Worm (Caenorhabditis elegans): ENCODE results near the gene srh-75.

The srh-75 gene

ce11 chrV:11057043-11057442, at the start of gene srh-75:
srh-75 (minus strand) TSS chrV:11057143.
- no peak for TF ChIP-seq dao-5 (tag; optimal IDR thresholded peaks at IDR 0.05)
- TF ChIP-seq him-1 (tag; optimal IDR thresholded peaks at IDR 0.05) = no peak
- no peak for TF ChIP-seq W03F9.2 (tag; optimal IDR thresholded peaks at IDR 0.05)

ce11 chrV:11104408-11104807, 47.5 kb upstream of the srh-75 start:
- no peak for TF ChIP-seq dao-5 (tag; optimal IDR thresholded peaks at IDR 0.05)
- no peak for TF ChIP-seq him-1 (tag; optimal IDR thresholded peaks at IDR 0.05)
- TF ChIP-seq W03F9.2 (tag; optimal IDR thresholded peaks at IDR 0.05) = no peak

ce11 chrV:11098599-11098998, 41.7 kb upstream of the srh-75 start, which contains the start of gene cdkl-1:
cdkl-1 (plus strand) TSS chrV:11098899.
- TF ChIP-seq him-1 (tag; optimal IDR thresholded peaks at IDR 0.05) = no peak
- TF ChIP-seq dao-5 (tag; optimal IDR thresholded peaks at IDR 0.05) = no peak
- no peak for TF ChIP-seq W03F9.2 (tag; optimal IDR thresholded peaks at IDR 0.05)

- TF ChIP-seq dao-5 (tag; optimal IDR thresholded peaks at IDR 0.05) = no peak
- TF ChIP-seq W03F9.2 (tag; optimal IDR thresholded peaks at IDR 0.05) = no peak
- TF ChIP-seq him-1 (tag; optimal IDR thresholded peaks at IDR 0.05) = no peak
Observed at ce11 chrV:11095873-11096272, 38.9 kb upstream of the srh-75 start, which contains the start of gene Y42A5A.3. Y42A5A.3 (minus strand) TSS chrV:11095973.

- TF ChIP-seq dao-5 (tag; optimal IDR thresholded peaks at IDR 0.05) (no peak), him-1 (tag; optimal IDR thresholded peaks at IDR 0.05) (no peak), W03F9.2 (tag; optimal IDR thresholded peaks at IDR 0.05) (no peak)
Observed at ce11 chrV:11094698-11095097, 37.8 kb upstream of the srh-75 start.

- no peak for TF ChIP-seq W03F9.2 (tag; optimal IDR thresholded peaks at IDR 0.05)
- no peak for TF ChIP-seq dao-5 (tag; optimal IDR thresholded peaks at IDR 0.05)
- no peak for TF ChIP-seq him-1 (tag; optimal IDR thresholded peaks at IDR 0.05)
Observed at ce11 chrV:11093163-11094091, 36.5 kb upstream of the srh-75 start, which contains the start of gene lact-8. lact-8 (minus strand) TSS chrV:11093607.

ce11 chrV:11087519-11087998, 30.6 kb upstream of the srh-75 start, which contains the start of gene Y42A5A.1:
Y42A5A.1 (plus strand) TSS chrV:11087948.
- TF ChIP-seq him-1 (tag; optimal IDR thresholded peaks at IDR 0.05) (no peak), W03F9.2 (tag; optimal IDR thresholded peaks at IDR 0.05) (no peak), dao-5 (tag; optimal IDR thresholded peaks at IDR 0.05) (no peak)

- TF ChIP-seq dao-5 (tag; optimal IDR thresholded peaks at IDR 0.05) = no peak
- TF ChIP-seq him-1 (tag; optimal IDR thresholded peaks at IDR 0.05) = no peak
- TF ChIP-seq W03F9.2 (tag; optimal IDR thresholded peaks at IDR 0.05) = no peak
Observed at ce11 chrV:11087119-11087518, 30.2 kb upstream of the srh-75 start.

ce11 chrV:11083691-11084090, 26.7 kb upstream of the srh-75 start:
- TF ChIP-seq dao-5 (tag; optimal IDR thresholded peaks at IDR 0.05) (no peak), him-1 (tag; optimal IDR thresholded peaks at IDR 0.05) (no peak), W03F9.2 (tag; optimal IDR thresholded peaks at IDR 0.05) (no peak)

- TF ChIP-seq him-1 (tag; optimal IDR thresholded peaks at IDR 0.05) (no peak), dao-5 (tag; optimal IDR thresholded peaks at IDR 0.05) (no peak), W03F9.2 (tag; optimal IDR thresholded peaks at IDR 0.05) (no peak)
Observed at ce11 chrV:11082964-11083363, 26.0 kb upstream of the srh-75 start.

ce11 chrV:11082475-11082874, 25.5 kb upstream of the srh-75 start:
- TF ChIP-seq W03F9.2 (tag; optimal IDR thresholded peaks at IDR 0.05) = no peak
- TF ChIP-seq dao-5 (tag; optimal IDR thresholded peaks at IDR 0.05) = no peak
- TF ChIP-seq him-1 (tag; optimal IDR thresholded peaks at IDR 0.05) = no peak

- TF ChIP-seq dao-5 (tag; optimal IDR thresholded peaks at IDR 0.05) = no peak
- TF ChIP-seq W03F9.2 (tag; optimal IDR thresholded peaks at IDR 0.05) = no peak
- TF ChIP-seq him-1 (tag; optimal IDR thresholded peaks at IDR 0.05) = no peak
Observed at ce11 chrV:11080345-11081102, 23.6 kb upstream of the srh-75 start, which contains the start of gene act-1. act-1 (plus strand) TSS chrV:11081052.

ce11 chrV:11078874-11079273, 21.9 kb upstream of the srh-75 start:
- TF ChIP-seq dao-5 (tag; optimal IDR thresholded peaks at IDR 0.05) (no peak), W03F9.2 (tag; optimal IDR thresholded peaks at IDR 0.05) (no peak), him-1 (tag; optimal IDR thresholded peaks at IDR 0.05) (no peak)
